Worm (Caenorhabditis elegans): Measurements from ENCODE around the gene B0334.20.

ce11 chrII:11476410-11476809 is 23.8 kb downstream of the B0334.20 start, which contains the start of gene W02B12.16:
- no peak for TF ChIP-seq ceh-16 (tag; optimal IDR thresholded peaks at IDR 0.05)
- no peak for TF ChIP-seq pqm-1 (tag; optimal IDR thresholded peaks at IDR 0.05)
- TF ChIP-seq unc-39 (tag; optimal IDR thresholded peaks at IDR 0.05) = no peak
- no peak for TF ChIP-seq skn-1 (tag; optimal IDR thresholded peaks at IDR 0.05)
- no peak for TF ChIP-seq fos-1 (tag; optimal IDR thresholded peaks at IDR 0.05)
- TF ChIP-seq mdl-1 (tag; optimal IDR thresholded peaks at IDR 0.05) = no peak
- no peak for TF ChIP-seq sea-2 (GFP tag; optimal IDR thresholded peaks at IDR 0.05)
- no peak for TF ChIP-seq fkh-10 (GFP tag; optimal IDR thresholded peaks at IDR 0.05)
- no peak for TF ChIP-seq nhr-12 (tag; optimal IDR thresholded peaks at IDR 0.05)
- no peak for TF ChIP-seq nhr-25 (tag; optimal IDR thresholded peaks at IDR 0.05)
- no peak for TF ChIP-seq nhr-237 (tag; optimal IDR thresholded peaks at IDR 0.05)
- no peak for TF ChIP-seq snpc-4 (tag; optimal IDR thresholded peaks at IDR 0.05)
- no peak for TF ChIP-seq nhr-77 (tag; optimal IDR thresholded peaks at IDR 0.05)
